Fruit fly (Drosophila melanogaster) whole organism, larva: ENCODE data around the gene crb.

Experiments
- noc ChIP-seq: fragments of 200-800 bp; sonication (Bioruptor generic); optimal IDR thresholded peaks from 3 replicates; lab custom pipeline; 2019; ENCODE audit warnings: missing biosample characterization, mild to moderate bottlenecking, missing genetic modification characterization, moderate library complexity

crb gene

DNA sequence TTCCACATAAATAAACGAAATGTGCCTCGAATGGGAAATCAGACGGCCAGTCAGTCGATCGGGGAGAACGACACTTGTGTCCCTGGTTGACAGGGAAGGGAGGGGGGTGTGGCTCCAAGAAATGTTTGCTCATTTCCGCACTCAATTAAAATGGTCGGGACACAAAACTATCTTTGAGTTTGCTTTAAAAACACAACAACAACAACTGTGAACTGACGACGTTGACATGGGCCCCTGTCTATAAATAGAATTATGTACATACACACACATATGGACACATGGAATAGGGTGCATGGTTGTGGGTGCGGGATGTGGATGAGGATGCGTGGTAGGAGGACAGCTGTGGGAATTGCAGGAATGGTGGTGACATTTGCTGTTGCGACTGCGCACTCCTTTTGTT lies 24.8 kb upstream of the crb start:
- TF ChIP-seq noc (tag; lab: Kevin White, UChicago): no peak

DNA sequence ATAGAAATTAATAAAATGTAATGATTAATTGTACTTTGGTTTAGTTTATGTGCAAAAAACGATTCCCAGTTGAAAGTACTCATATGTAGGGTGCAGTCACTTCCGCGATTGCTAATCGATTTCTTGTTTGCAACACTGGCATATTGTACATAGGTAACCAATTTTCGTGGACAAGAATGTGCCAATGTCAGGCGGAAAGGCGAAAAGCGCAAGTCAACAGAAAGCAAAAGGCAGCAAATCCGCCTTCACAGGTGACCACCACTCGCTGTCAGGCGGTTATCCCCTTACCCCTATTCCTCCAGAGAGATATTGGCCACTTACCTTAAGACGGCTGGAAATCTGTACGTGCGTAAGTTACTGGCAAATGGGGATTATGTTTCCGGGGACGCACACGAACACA lies 24.3 kb upstream of the crb start:
- no peak for TF ChIP-seq noc (tag; lab: Kevin White, UChicago)

DNA sequence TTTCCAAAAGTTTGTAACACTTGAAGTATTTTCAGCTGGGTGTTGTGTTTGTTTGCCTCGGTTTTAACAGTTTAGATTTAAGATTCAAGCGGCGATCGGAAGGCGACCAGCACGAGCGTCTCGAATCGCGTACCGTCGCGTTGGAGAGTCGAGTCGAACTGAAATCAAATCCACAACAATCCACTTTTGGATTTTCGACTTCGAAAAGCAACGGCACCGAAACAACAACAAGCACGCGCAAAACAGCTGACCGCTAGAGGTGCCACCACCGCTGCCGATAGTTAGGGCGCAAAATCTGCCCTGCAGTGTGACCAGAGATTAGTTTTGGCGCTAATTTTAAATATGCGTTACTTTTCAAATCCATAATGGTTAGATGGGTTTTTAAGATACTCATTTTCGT lies 23.8 kb upstream of the crb start, which contains the start of gene jar:
Gene jar (minus strand): TSS at position 163 of the 400 bp plus-strand sequence.
- peak; percentile 39 for TF ChIP-seq noc (tag; lab: Kevin White, UChicago)

DNA sequence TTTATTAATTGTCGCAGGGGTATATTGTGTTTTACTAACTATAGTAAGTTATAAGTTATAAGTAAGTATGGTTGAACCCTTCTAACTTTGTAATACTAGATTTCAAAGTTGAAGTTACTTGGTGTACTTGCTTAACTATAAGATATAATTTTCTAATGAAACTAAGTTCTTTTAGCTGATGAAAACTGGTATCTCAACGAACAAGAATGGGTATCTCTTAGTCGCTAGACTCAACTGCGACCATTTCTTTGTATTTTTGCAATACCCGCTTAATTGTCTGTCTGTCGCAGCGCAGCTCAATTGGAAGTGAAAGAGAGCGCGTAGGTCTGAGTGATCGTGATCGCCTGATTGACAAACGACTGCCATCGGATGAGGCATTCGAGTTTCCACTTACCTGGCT lies 22.6 kb upstream of the crb start:
- no peak for TF ChIP-seq noc (tag; lab: Kevin White, UChicago)

DNA sequence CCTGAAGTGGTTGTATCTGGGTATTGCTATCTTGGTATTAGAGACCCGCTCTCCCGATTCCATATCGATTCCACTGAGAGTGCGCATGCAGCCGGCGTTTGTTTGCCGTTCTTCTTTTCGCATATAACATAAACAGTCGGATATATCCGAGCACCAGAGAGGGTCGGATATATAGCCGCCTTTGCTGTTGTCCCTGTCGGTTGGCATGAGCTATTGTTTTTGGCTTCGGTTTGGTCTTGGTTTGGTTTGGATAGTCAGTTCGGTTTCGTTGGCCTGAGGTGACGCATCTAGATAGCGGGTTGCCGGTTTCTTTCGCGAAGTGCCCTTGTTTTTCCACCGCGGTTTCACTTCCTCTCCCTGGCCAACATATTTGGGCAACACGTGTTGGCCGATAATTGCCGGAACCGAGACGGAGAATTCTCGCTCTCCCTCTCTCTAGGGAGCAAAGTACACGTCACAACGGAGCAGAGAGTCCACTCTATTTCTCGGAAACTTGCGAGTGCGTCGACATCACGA lies 22.0 kb upstream of the crb start, which contains the start of gene Orct2:
Gene Orct2 (plus strand): TSS at position 255 of the 516 bp plus-strand sequence.
- TF ChIP-seq noc (tag; lab: Kevin White, UChicago): peak; percentile 50

DNA sequence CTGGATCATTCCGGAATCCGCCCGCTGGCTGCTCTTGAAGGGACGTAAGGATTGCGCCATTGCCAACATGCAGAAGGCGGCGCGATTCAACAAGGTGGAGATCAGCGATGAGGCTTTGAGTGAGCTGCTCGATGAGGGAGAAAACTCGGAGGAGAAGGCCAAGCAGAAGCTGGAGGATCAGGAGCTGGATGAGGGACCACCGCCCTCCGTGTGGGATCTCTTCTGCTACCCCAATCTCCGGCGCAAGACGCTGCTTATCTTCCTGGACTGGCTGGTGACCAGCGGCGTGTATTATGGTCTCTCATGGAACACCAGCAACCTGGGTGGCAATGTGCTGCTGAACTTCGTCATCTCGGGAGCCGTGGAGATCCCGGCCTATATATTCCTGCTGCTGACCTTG lies 20.7 kb upstream of the crb start:
- no peak for TF ChIP-seq noc (tag; lab: Kevin White, UChicago)

DNA sequence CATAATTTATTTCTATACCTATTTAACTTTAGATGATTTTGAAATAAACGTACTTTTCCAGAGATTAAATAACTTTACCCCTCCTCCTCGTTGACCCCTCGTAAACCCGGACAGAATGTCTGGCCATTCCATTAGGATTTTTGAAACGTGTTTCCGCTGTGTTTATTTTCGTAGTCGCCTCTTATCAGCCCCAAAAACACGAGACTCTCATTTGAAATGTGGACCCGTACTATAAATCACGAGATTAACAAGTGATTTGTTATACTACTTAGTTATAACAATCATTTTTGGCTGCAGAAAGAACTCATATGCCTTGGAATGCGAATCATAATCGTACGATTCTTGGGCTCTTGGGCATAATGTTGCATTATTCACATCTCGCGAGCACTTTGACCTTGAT lies 19.4 kb upstream of the crb start:
- no peak for TF ChIP-seq noc (tag; lab: Kevin White, UChicago)

DNA sequence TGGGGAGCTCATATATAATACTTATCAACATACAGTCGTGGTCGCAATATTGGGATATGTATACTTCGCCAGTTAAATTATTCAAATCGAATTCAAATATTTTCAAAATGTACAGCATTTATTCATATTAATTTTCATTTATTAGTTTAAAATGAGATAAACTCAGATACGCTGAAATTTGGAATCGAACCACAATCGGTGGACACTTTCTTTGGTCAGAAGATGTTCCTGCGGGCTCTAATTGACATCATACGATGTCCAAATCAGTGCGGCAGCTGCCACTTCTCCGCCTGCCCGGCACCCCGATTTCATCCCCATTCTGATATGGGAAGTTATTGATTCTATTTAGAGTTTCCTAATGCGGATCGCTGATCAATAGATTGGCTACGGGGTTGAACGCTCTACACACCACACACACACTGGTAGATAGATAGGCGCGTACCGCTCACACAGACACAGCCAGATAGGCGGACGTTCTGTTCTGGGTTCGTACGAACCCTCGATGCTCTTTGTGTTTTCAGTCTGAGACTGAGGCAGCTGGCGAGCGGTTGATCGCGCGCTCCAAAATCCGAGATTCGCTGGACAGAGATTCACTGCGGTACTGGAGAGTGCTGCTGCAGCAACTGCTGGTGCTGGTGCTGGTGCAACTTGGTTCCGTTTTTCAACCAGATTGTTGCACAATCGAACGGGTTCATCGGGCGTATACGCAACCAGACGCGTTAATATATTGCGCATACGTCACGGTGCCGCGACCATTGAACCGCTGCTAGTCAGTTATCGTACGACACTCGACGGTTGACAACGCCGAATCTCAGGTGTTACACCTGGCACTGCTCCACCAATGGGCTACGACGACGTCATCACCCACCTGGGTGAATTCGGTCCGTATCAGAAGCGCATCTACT lies 18.5 kb upstream of the crb start, which contains the start of gene Orct:
Gene Orct (plus strand): TSS at position 157 of the 905 bp plus-strand sequence.
- TF ChIP-seq noc (tag; lab: Kevin White, UChicago): peak; percentile 96

DNA sequence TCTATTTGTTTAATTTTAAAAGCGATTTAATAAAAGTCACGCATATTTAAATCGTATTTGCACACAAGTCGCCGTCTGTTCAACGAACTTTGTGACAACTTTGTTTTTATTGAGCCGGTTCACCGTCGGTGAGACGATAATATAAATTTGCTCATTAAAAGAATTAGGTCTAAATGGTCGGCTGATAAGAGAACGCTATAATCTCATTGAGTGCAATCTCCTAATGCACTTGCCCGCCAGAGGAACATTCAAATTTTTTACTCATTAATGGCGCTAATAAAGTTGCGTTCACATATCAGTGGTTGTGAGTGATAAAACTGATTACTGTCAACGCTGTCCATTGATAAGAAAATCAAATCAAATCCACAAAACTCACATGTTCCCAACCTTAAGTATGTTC lies 16.1 kb upstream of the crb start:
- no peak for TF ChIP-seq noc (tag; lab: Kevin White, UChicago)

DNA sequence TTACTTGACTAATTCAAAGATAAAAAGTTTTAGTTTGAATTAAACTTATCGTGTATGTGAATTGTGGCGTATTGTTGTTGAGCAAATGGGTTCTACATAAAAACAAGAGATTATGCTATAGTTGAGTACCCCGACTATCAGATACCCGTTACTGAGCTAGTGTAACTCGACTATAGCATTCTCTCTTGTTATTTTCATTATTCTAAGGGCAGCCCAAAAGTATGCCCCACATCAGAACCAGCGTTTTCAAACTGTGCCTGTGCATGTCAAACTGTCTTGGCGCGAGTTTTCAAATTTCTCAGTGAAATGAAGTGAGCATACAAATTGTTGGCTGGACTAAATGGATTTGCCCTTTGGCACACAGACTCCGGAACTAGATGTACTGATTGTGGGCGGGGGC lies 15.6 kb upstream of the crb start, which contains the start of gene shps:
Gene shps (plus strand): TSS at position 282 of the 400 bp plus-strand sequence.
- TF ChIP-seq noc (tag; lab: Kevin White, UChicago): no peak

DNA sequence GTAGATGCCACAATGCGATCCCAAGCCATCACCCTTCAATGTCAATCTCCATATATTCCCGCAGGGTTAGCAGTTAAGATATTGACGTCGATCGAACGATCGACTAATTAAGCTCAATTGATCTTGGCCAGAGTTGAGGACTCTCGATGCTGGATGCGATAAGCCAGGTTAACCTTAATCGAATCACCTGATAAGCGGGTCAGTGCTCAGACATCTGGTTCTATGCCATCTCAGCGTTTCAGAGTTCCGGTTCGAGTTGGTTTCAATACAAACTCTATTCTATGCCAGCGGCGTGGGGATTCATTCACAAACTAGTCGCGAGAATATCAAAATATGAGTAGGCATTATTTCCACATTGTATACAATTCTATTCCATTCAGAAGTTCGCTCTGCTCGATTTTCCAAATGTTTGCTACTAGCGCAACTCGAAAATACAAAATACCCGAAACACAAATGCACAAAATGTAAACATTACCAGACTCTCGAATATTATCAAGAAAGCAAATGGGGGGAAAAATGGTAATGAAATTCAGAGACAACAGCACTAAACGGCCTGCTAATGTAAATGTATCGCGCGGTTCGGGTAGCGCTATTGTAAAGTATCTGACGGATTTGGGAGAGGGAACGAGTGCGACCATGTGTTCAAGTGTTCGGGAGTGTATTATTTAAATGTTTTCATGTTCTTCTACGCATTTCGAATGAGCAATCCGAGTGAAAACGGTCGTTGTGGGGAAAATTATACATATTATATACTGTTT lies 12.1 kb upstream of the crb start:
- TF ChIP-seq noc (tag; lab: Kevin White, UChicago): no peak

DNA sequence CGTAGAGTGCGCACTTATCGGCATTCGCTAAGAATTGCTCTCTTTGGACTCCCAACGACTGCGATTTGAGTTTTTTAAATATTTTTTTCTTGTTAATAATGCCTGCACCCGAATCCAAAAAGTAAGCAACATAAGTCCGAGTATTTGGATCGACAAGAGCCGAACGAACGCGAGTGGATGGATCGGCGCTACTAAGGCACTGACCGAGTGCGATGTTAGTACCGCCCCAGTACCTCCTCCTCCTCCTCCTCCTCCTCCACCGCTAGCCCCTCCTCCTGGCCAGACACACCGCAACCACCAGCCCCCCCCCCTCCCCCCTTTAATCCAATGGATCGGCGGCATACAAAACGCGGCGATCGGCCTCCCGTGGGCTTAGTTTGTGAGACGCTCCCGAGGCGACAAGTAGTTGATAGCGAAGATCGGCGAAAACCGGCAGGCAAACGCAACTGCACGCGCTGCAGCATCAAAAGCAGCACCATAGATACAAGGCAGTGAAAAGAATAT lies 11.2 kb upstream of the crb start, which contains the start of gene CG6356:
Gene CG6356 (plus strand): TSS at position 374 of the 504 bp plus-strand sequence.
- no peak for TF ChIP-seq noc (tag; lab: Kevin White, UChicago)

DNA sequence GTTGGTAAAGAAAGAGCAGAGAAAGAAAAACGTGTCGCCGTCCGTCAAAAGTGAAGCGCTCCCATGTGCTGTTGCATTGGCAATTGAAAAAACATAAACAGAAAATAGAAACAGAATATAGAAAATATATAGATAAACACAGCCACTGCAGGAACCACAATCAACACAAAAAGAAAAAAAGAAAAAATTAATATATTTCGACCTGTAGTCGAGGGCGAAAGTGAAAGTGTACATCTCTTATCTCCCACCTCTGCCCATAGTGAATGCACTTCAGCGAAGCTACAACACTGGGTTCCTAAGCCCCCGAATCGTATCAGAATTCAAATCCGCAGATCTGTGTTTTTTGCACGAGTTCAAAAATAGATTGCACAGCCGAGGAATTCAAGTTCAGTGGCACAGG lies 10.7 kb upstream of the crb start:
- TF ChIP-seq noc (tag; lab: Kevin White, UChicago): no peak

DNA sequence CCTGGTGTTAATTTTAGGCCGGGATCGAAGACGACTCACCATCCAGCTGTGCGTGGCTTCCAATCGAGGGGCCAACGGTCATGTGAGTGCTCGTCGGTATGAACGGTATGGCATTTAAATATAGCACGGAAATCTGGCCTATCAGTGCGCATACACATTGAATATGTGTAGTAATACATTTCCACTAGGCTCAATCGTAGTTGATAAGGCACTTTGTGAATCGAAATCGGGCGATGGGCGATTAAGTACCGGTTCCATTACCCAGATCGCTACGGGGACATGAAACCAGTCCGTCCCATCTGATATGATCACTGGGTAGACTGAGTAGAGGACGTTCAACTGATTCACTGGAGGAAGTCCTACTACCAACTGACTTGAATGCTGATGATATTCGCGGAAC lies 9.5 kb upstream of the crb start:
- TF ChIP-seq noc (tag; lab: Kevin White, UChicago): no peak

DNA sequence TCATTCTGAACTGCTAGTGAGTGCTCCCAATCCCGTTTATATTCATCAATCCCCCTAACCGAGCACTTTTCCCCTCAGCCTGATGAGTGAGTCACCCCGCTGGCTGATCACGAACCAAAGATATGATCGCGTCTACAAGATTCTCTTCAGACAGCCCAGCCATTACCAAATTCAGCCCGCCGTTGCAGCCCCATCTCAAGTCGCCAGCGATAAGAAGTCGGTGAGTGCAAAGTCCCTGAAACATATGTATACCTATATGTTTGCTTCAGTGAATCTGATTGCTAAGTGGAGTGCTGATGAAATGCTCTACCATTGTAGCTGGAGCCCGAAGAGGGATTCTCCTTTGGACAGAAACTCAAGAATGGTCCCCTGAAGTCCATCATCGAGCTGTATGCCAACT lies 7.7 kb upstream of the crb start:
- TF ChIP-seq noc (tag; lab: Kevin White, UChicago): no peak
